Fruit fly (Drosophila melanogaster) ovary, adult (tissue): ENCODE results near the gene Sec61alpha.

ENCODE experiments used
- CG17801 ChIP-seq: fragments of 200-800 bp; optimal IDR thresholded peaks from 2 replicates; lab custom pipeline; 2019; ENCODE audit warnings: missing biosample characterization, mild to moderate bottlenecking, missing genetic modification characterization, moderate library complexity; ENCODE audit not compliant: partially characterized antibody

The Sec61alpha gene

DNA sequence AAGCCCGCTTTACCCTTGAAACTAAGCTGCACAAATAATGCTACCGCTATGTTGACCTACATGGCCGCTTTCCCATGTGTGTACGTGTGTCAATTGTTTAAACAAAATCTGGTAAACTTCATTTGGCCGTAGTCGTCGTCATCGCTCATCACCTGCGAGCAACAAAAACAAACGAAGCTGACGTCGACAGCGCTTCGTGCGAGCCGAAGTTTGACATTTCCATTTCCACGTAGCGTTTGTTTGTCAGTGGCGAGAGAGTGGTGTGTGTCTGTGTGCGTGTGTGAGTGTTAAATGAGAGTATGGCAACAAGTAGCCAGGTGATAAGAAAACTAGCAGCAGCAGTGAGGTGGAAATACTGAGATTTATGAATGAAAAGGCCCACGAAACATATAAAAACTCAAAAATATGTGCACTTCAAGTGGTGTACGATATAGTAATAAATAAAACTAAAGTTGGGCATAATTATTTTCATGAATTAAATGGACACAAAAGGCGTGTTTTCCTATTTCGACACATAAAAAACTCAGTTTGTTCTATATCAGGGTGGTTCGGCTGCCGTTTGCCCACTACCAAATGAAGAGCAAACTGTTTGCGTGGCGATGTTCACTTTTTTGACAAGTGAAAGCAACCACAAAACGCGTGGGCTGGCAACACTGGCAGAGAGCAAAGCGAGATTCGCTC is 1.0 kb downstream of the Sec61alpha start:
- TF ChIP-seq CG17801: peak; percentile 69

DNA sequence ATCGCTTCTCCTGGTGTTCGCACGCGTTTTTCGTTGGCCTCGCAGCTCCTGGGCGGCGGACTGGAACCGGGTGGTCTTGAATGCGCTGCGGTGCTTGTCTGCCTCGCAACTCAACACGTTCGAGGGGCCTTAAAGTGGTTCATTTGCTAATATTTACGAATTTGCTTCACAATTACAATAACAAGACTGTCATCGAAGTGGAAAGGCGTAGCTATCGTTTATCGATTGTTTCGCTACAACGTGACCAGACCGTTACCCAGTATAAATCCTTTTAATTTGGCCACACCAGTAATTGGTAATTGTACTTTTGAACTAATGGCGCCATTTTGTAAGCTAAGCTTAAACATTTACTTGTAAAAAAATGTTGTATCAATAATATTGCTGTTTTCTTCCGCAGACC is 3.6 kb downstream of the Sec61alpha start, which contains the start of gene CG9536:
CG9536 (minus strand) TSS at position 223 of the 400 bp plus-strand sequence.
- TF ChIP-seq CG17801: peak; percentile 58

DNA sequence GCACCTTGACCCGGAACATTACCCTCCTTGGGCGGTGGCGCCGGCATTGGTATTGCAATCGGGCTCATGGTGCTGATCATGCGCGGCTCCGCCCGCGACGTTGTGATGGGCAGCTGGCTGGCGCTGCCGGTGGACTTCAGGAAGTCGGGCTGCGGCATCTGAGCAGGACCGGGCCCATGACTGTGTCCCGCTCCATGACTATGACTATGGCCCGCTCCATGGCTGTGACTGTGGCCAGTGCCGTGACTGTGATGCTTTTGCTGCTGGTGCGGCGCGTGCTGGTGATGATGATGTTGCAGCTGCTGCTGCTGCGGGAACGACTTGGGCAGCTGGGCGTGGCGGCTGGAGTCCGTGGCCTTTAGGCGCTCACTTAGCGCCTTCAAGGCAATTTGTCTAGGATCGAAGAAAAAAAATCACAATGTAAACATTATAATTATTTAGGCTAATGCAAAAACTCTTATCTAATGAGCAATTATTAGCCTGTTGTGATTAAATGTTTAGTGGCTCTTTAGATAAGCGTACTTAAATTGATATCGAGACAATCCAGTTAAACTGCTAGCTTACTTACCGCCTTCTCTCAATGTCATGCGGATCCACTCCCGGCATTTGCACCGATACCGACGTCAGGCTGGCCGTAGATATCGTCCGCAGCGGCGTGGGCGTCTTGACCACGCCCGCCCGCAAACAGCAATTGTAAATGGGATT is 5.3 kb downstream of the Sec61alpha start:
- no peak for TF ChIP-seq CG17801

DNA sequence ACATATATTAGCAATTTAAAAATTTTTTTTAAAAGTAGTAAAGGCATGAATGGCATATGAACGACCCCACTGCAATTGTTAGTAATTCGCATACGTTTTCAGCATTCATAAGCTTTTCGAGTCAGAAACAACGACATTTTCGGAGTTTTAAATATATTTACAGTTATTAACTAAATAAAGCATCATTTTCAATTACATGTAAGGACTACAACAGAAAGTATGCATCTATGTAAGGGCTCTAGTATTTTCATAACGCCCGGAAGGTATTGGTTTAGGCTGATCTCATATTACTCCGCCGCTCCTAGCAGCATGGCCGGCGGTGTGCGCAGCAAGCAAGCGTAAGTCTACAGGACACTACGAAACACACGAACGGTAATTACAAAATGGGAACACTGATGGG is 6.1 kb downstream of the Sec61alpha start:
- no peak for TF ChIP-seq CG17801

DNA sequence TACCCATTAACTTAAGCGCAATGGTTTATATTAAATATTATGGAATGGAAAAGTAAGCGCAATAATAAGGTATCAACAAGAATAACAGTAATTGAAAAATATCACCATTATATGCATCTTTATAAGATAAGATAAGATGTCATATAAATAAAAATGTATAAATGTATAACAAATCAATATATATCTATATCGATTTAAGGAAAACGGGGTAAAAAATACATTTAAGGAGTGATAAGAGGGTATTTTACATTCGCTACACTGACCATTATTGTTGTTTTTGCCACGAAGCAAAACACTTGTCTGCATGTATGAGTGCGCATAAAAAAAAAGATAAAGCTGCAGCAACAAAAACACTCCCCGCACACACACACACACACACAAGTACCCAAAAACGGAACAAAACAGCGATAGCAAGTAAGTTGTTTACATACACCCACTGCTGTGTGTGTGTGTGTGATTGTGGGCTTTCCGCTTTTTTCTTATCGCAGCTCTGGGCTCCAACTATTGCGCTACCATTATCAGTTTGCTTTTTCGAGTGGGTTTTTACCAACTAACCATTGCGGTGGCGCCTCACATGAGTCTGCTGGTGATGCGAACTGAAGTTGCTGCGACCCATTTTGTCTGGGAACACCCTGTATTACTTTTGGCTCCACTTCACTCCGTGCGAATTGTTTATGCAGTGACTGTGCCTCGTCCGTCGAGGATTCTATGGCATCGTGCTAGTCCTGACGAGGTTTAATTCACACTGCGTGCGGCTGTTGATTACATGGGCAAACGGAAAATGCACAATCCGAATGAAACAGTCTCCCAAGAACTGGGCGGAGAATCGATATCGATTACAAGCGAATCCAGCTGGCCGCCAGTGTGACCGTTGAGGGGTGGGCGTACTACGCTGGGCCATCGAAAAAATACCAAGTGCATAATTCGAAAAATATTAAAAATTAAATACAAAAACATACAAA is 7.0 kb downstream of the Sec61alpha start, which contains the start of gene mmy:
mmy (minus strand) TSS at position 829 of the 962 bp plus-strand sequence.
- peak; percentile 53 for TF ChIP-seq CG17801

DNA sequence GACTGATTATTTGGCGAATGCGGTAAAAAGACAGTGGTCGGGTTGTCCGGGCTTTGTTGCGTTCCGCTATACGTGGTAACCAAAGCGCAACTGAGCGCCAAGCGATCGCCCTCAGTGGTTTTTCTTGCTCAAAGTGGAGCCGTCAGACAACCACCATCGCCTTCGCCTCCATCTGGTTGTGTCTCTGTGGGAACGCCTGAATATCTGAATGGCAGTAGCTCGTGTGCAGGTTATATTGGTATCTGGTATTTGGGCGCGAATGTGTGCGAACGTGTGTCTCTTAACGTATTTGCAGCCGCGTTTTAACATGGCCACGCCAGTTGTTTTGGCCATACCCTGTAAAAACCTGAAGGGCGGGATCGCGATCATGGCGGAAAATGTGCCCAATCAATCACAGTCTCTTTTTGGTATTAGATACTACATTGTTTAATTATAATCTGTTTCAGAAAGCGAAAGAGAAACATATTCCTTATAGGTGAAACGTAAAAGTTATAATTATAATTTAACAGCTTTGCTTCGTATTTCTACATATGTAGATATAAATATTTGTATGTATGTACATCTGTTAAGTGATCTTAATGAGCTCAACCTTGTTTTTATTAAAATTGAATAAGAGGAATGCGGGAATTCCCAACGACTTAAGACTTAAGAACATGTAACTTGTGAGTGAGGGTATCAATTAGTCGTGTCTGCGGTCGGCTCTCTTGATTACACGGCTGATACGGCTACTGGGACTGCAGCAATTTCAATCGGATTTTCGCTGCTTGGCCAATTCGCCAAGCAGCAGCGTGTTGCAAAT is 8.2 kb downstream of the Sec61alpha start:
- peak; percentile 21 for TF ChIP-seq CG17801

DNA sequence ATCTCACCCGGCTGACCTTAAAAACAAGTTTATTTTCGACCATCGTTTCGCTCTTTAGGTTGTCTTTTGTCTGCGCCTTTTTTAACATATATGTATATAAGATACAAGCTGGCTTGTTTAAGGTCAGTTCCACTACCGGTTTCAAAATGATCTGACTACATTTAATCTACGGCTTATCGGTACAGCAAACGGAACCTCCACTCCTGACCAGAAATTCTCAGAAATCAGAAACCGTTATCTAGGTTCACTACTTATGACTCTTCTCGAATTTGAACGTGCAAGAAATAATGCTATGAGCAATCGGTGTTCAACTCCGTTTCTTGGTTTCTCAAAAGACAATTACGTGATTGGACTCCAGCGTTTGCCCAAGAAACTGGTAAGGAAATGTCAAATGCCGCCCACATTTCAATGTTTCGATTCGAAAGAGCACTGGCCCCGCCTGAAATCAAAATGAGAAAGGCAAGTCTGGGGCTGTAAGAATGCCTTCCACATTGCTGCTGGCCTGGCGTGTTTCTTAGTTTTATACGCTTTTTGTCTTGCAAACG is 10.2 kb downstream of the Sec61alpha start:
- no peak for TF ChIP-seq CG17801

DNA sequence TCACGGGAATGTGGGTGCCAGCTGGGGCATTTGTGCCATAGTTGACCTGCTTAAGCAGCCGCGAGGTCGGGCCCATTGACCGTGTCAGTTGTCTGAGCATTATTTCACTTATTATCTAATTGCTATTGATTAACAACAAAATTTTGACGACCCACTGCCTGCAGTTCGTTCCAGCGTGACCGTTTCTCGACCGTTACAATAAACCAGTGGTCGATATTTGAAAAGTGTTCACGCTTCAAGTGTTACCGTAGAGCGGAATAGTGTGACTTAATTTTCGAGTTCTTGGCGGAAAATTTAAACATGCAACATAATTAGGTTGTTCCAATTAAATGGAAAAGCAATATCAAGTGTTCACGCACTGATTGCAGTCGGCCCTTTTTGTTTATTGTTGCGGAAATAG is 12.9 kb downstream of the Sec61alpha start, which contains the start of gene HemK1:
HemK1 (minus strand) TSS at position 190 of the 400 bp plus-strand sequence.
- TF ChIP-seq CG17801: peak; percentile 41

DNA sequence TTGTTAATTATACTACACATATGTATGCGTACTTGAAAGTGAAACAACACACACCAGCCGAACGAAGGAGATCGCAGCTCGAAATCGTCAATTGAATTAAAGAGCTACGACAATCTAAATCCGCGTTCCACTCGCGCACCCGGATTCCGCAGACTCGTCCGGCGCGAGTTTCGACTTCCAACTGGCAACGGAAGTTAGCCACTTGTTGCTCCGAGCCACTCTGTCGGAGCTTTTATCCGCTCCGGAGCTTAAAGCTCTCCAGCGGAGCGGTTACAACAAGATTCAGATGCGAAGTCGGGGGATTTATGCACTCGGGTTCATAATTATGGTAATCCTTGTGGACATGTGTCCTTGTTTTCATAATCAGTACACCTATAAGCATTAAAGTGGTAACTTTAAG is 14.9 kb downstream of the Sec61alpha start, which contains the start of gene Rchy1:
Rchy1 (minus strand) TSS at position 173 of the 400 bp plus-strand sequence.
- TF ChIP-seq CG17801: no peak

DNA sequence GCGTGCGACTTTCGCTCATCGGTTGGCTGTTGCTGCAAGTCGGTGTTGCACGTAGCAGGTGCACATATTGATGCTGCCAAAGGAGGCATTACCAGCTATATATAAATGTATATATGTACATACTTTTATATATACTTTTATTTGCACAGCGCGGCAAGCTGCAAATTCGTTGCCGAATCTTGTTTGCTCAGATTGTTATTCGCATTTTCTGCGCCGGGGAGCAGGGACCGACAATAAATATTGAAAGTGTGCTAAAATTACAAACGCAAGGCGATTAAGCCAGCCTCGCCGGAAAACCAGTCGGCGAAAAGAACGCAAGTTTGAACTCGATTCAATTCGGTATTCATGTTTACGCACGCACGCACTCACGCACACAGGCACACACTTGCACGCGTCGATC is 15.6 kb downstream of the Sec61alpha start:
- TF ChIP-seq CG17801: no peak

DNA sequence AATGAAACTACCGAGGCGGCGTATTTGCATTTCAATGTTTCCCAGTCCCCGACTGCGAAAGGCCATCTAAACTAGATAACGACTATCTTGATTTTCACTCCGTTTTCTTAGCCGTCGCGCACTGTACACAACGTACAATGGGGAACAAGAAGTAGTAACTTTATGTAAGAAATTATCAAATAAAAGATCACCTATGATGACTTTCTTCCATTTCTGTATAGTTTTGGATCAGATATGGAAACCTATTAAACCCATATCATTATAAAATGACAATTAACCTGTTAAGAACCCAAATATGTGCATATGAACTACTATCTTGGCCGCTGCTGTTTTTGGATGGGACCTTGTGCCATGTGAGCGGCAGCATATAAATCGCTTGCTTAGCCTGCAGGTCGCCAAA is 16.1 kb downstream of the Sec61alpha start:
- no peak for TF ChIP-seq CG17801

DNA sequence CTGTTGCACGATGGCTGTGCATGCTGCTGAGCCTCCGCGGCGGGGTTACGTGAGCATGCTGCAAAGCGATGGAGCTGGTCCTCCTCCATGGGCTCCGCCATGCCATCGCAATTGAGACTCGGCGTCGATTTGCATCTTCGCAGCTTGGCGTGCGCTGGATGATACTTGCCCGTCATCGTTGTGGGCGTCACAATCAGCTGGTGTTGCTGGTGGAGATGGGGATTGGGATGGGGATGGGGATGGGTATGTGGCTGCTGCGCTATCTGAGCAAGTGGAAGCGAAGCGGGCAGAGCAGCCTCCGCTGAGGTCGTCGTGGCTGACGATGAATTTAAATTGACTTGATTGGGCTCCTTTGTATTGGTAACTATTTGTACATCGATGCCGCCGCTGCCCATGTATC is 17.0 kb downstream of the Sec61alpha start:
- TF ChIP-seq CG17801: no peak

DNA sequence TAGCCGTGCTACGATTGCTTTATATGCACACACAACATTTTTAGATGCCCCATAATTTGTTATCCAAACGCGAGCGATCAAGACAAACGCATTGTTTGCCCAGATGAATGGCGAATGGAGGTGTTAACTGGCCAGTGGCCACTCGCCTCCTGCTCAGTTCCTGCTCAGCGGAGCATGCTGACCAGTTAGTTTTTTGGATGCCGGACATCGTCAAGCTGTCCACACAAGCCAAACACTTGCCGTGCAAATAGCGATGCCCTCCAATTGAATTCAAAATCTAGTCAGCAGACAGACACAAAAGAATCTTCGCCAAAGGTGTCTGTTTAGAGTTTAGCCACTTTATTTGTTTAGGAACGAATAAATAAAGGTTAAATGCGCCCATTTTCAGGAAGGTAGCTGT is 18.1 kb downstream of the Sec61alpha start:
- TF ChIP-seq CG17801: no peak

DNA sequence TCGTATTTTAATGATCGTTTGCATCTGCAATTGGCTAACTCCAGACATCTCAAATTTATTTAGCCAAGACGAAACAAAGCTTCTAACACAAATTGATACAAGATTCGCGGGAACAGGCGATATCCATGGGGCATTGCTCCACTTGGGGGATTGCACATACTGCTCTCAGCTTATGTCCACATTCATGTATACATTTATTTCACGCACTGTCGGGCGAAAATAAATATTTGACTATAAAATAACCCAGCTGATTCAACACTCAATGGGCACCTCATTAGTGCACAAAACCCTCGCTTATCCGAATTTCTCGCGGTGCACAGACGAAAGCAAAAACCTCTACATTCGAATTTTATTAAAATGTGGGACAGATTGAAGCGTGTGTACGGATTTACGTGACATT is 18.9 kb downstream of the Sec61alpha start:
- TF ChIP-seq CG17801: no peak

DNA sequence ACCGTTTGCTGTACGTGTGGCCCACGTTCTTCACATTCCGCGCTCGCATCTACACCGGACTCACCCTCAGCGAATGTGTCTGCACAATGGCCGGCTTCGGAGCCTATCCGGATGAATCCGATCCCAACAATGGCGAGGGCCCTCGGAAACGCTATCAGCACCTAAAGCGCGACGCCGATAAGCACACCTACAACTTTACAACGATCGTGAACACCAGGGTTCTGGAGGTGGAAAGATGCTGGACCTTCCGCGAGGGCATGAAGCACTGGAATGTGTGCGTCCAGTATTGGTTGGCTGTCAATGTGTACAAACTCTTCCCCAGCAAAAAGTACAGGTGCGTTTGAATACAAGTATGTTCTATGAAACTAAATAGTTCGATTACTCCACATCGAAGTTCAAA is 22.8 kb downstream of the Sec61alpha start:
- TF ChIP-seq CG17801: no peak
